Worm (Caenorhabditis elegans) whole organism, dauer: ENCODE results near the gene F26A1.4.

ENCODE experiments used
- unc-62 ChIP-seq: sonication (generic microtip); optimal IDR thresholded peaks from 2 replicates; lab custom pipeline; 2017; ENCODE audit warnings: missing biosample characterization, missing genetic modification reagents, missing genetic modification characterization

The F26A1.4 gene

DNA sequence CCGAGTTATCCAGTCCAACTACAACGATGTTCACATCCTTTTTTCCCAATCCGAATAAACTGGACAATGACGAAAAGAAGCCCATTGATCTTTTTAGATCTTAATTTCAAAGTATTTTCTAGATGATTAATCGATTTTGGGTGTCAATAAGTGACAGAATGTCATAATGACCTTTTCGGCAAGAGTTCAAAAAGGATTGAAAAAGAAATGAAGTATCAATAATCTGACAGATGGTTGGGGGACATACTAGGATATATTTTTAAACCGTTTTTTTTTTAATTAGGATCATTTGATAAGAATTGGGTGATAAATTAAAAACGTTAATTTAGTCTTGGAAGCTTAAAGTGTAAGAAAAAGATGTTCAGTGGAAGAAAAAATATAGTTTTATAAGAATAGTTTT, 2.6 kb upstream of the F26A1.4 start, which contains the start of gene arl-6:
Gene arl-6 (minus strand): TSS at position 101 of the 400 bp plus-strand sequence.
- no peak for TF ChIP-seq unc-62 (GFP tag; lab: Kevin White, UChicago)

DNA sequence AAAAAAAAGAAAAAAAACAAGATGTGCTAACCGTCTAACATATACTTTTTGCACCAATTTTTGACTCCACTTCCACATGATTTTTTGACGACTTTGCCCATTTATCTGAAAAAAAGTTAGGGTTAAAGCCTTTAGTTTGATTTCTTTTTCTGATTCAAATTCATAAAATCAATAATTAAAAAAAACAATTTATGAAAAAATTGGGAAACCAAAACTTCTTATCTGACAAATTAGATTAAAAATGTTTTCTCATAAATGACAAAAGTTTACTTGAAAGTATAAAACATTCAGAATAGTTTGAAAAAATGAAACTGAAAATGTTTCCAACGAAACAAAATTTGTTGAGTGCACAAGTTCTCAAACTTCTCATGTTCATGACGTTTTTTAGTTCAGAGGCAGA, 2.5 kb downstream of the F26A1.4 start, which contains the start of gene F26A1.7:
Gene F26A1.7 (minus strand): TSS at position 101 of the 400 bp plus-strand sequence.
- no peak for TF ChIP-seq unc-62 (GFP tag; lab: Kevin White, UChicago)

ce11 chrIII:4822140-4822539, 4.8 kb downstream of the F26A1.4 start, which contains the start of gene F26A1.8:
Gene F26A1.8 (minus strand): TSS chrIII:4822240.
- TF ChIP-seq unc-62 (GFP tag; lab: Kevin White, UChicago): no peak

DNA sequence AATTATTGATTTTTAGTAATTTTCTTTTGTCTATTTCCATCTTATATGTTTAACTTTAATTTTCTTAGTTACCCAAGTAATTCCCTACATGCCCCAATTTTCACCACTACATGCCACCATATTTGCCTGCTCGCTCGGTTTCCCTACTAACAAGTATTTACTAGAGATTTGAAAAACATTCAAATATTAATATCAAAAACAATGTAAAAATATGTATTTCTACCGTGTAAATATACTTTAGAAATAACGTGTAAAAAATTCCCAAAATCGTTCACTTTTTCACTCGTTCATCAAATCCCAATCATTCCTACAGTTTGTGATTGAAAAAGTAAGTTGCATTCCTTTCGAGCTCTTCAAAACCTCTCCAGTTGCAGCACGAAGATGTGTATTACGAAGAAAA, 9.3 kb downstream of the F26A1.4 start, which contains the start of gene F26A1.3:
Gene F26A1.3 (plus strand): TSS at position 301 of the 400 bp plus-strand sequence.
- TF ChIP-seq unc-62 (GFP tag; lab: Kevin White, UChicago): no peak

ce11 chrIII:4829440-4829839, 12.1 kb downstream of the F26A1.4 start, which contains the start of gene F26A1.9:
Gene F26A1.9 (minus strand): TSS chrIII:4829540.
- no peak for TF ChIP-seq unc-62 (GFP tag; lab: Kevin White, UChicago)

DNA sequence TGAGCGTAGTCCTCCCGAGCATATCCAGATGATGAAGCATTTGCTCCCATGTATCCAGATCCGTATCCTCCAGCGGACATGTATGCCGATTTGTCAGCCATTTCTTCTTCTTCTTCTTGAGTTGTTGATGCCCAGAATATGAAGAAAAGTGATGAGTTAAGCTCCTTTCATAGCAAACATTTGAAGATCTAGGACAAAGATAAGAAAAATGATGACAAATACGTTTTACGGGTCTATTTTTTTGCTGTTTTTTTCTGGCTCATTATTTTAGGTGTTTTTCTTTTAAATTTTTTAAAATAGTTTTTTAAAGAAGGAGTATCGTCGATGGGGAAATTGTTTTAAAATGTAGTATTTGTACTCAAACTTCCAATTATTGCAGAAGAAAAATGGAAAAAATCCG, 12.9 kb downstream of the F26A1.4 start, which contains the start of gene nspd-9:
Gene nspd-9 (minus strand): TSS at position 101 of the 400 bp plus-strand sequence.
- no peak for TF ChIP-seq unc-62 (GFP tag; lab: Kevin White, UChicago)

DNA sequence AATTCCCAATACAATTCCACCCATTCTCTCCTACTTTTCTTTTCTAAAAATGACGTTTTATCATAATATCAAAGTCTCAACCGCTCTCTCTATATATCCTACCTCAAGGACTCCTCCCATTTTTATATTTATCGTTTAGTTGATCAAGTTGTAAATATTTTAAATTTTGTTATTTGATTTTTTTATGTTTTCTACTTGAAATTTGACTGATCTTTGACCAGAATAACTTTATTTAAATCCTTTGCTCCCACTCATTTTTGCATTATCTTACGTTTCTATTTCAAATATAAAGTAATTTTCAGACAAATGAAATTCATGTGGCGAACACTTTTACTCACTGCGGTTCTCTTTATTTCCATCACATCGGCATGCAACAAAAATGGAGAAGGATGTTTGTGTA, 20.1 kb downstream of the F26A1.4 start, which contains the start of the genes acbp-7 and F26A1.19:
Gene acbp-7 (plus strand): TSS at position 301 of the 400 bp plus-strand sequence.
Gene F26A1.19 (plus strand): TSS at position 303 of the 400 bp plus-strand sequence.
- no peak for TF ChIP-seq unc-62 (GFP tag; lab: Kevin White, UChicago)

DNA sequence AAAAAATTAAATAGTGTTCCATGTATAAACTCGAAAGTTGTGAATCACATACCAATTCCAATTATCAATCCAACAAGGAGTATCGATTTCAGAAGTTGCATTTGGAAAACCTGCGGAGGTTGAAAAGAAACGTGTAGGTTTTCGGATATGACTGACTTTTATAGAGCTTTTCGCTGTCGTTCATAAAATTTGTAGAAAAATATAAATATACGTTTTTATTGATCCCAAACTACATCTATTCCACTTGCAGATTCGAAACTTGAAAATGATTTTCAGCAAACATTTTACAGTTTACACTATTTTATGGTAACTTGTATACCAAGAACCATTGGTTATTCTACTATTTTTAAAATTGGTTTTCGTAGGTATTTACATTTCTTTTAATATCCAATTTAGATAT, 24.8 kb downstream of the F26A1.4 start, which contains the start of gene clec-156:
Gene clec-156 (minus strand): TSS at position 101 of the 400 bp plus-strand sequence.
- no peak for TF ChIP-seq unc-62 (GFP tag; lab: Kevin White, UChicago)

DNA sequence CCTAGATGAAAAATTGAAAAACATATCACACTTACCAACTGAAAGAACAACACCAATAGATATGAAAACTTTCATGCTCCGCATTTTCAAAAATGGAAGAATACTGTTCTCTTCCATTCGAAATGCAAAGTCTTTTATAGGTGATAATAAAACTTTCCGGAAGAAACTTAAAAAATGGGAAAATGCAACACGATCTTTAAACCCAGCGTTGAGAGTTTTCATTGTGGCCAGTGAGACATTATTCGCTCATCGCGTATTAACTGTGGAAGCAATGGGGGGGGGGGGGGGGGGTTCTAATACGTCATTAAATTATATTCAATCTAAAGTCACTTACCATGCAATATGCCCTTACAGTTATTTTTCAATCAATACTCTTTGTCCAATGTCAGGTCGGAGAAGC, 27.0 kb downstream of the F26A1.4 start, which contains the start of the genes clec-157 and fkh-5:
Gene clec-157 (minus strand): TSS at position 101 of the 400 bp plus-strand sequence.
Gene fkh-5 (plus strand): TSS at position 336 of the 400 bp plus-strand sequence.
- no peak for TF ChIP-seq unc-62 (GFP tag; lab: Kevin White, UChicago)

DNA sequence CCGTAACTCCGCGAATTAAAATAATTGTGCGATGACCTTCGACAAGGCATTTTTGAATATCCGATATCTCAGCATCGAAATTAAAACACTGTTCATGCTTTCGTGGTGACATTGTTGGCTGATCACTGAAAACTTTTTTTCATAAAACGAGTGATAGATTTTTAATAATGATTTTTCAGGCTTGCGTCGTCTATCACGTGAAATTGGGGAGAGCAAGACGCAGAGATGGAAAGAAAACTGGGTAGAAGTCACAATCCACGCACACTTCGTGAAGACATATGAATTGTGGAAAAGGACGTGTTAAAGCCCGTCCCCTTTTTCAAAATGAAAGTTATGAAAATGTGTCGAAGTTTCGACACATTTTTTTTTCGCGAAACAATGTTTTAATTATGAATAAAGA, 32.4 kb downstream of the F26A1.4 start, which contains the start of gene nonu-1:
Gene nonu-1 (minus strand): TSS at position 169 of the 400 bp plus-strand sequence.
- no peak for TF ChIP-seq unc-62 (GFP tag; lab: Kevin White, UChicago)

ce11 chrIII:4850139-4850538, 32.8 kb downstream of the F26A1.4 start, which contains the start of gene F26A1.1:
Gene F26A1.1 (plus strand): TSS chrIII:4850507.
- TF ChIP-seq unc-62 (GFP tag; lab: Kevin White, UChicago): no peak

ce11 chrIII:4852025-4852424, 34.7 kb downstream of the F26A1.4 start, which contains the start of gene ced-4:
Gene ced-4 (plus strand): TSS chrIII:4852325.
- TF ChIP-seq unc-62 (GFP tag; lab: Kevin White, UChicago): no peak

ce11 chrIII:4854918-4855317, 37.6 kb downstream of the F26A1.4 start, which contains the start of gene C35D10.8:
Gene C35D10.8 (plus strand): TSS chrIII:4855218.
- TF ChIP-seq unc-62 (GFP tag; lab: Kevin White, UChicago): no peak

ce11 chrIII:4856109-4856508, 38.8 kb downstream of the F26A1.4 start, which contains the start of gene C35D10.7:
Gene C35D10.7 (plus strand): TSS chrIII:4856193.
- TF ChIP-seq unc-62 (GFP tag; lab: Kevin White, UChicago): no peak

DNA sequence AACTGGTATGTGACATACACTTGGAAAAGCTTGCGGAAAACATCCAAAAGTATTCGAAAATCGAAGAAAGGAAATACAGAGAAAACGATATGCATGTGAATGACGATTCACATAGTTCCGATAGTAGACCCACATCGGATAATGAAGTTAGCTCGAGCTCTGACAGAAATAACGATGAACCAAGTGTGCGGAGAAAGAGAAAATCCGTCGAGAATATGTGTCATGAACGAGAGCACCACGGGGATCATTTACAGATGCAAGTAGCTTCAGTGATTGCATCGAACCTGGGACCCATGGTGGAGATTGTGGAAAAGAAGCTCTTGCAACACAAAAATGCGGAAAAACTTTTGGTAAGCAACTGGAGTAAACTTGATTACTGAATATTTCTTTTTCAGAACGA, 39.7 kb downstream of the F26A1.4 start:
- no peak for TF ChIP-seq unc-62 (GFP tag; lab: Kevin White, UChicago)

- no peak for TF ChIP-seq unc-62 (GFP tag; lab: Kevin White, UChicago)
These were observed 41.7 kb downstream of the F26A1.4 start, which contains the start of gene C35D10.6 for ce11 chrIII:4859039-4859438. Gene C35D10.6 (plus strand): TSS chrIII:4859339.
